Worm (Caenorhabditis elegans) whole organism, young adult: ENCODE data around the gene chil-13.

Source experiments
- B0035.1 ChIP-seq: sonication (generic microtip); optimal IDR thresholded peaks from 2 replicates; lab custom pipeline; 2016; ENCODE audit warnings: missing genetic modification characterization, mild to moderate bottlenecking, missing compliant biosample characterization, missing genotype, missing genetic modification reagents
- Y67H2A.10 ChIP-seq: fragments of 200-800 bp; sonication (Bioruptor generic); conservative IDR thresholded peaks from 2 replicates; pipeline ENCODE4 v1.3.6; 2022; ENCODE audit warnings: missing genetic modification reagents, missing genetic modification characterization, missing compliant biosample characterization
- ceh-91 ChIP-seq: fragments of 200-800 bp; sonication (Bioruptor generic); IDR thresholded peaks from 2 replicates; pipeline ENCODE4 v1.3.6; 2022; ENCODE audit warnings: missing genetic modification reagents, missing genetic modification characterization, missing compliant biosample characterization
- hmg-20 ChIP-seq: fragments of 200-800 bp; sonication (Bioruptor generic); IDR thresholded peaks from 2 replicates; pipeline ENCODE4 v1.3.6; 2022; ENCODE audit warnings: missing genetic modification reagents, missing genetic modification characterization, missing compliant biosample characterization
- lir-1 ChIP-seq: fragments of 200-800 bp; sonication (Bioruptor generic); conservative IDR thresholded peaks from 2 replicates; pipeline ENCODE4 v1.3.6; 2022; ENCODE audit warnings: missing genetic modification reagents, missing genetic modification characterization, missing compliant biosample characterization
- madf-8 ChIP-seq: fragments of 200-800 bp; sonication (Bioruptor generic); conservative IDR thresholded peaks from 2 replicates; pipeline ENCODE4 v1.3.6; 2022; ENCODE audit warnings: missing genetic modification reagents, missing genetic modification characterization, missing compliant biosample characterization
- nhr-27 ChIP-seq: fragments of 200-800 bp; sonication (Bioruptor generic); optimal IDR thresholded peaks from 2 replicates; lab custom pipeline; 2018; ENCODE audit warnings: mild to moderate bottlenecking, missing genetic modification characterization, moderate library complexity, missing compliant biosample characterization
- tbp1 ChIP-seq: fragments of 200-800 bp; sonication (Bioruptor generic); optimal IDR thresholded peaks from 2 replicates; lab custom pipeline; 2018; ENCODE audit warnings: mild to moderate bottlenecking, missing genetic modification characterization, missing compliant biosample characterization

DNA sequence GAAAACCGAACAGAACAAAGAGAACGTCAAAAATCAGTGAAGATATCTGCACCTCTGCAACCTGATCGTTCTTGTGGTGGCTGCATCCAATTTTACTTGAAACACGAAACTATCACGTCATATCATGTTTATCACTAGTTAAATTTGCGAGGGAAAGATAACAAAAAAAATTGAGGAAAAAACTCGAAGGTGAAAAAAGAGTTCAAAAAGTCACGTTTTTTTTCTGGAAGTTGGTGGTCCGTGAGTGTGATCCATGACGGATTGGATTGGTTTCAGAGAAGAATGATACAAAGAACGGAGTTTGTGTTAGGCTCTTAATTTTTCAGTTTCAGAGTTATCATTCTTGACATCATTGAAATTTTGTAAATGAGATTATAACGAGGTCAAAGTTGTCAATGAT is 44.4 kb upstream of the chil-13 start:
- TF ChIP-seq ceh-91 (GFP tag; lab: Robert Waterston, UW) (no peak), Y67H2A.10 (no peak), tbp1 (GFP tag; lab: Kevin White, UChicago) (no peak), madf-8 (GFP tag; lab: Robert Waterston, UW) (no peak), nhr-27 (tag; lab: Kevin White, UChicago) (no peak), B0035.1 (tag; lab: Kevin White, UChicago) (no peak), lir-1 (no peak), hmg-20 (GFP tag; lab: Robert Waterston, UW) (no peak)
